Worm (Caenorhabditis elegans) whole organism, L4/young adult: Measurements from ENCODE around the gene nhr-122.

Experiments used
- W03F9.2 ChIP-seq: fragments of 150-350 bp; optimal IDR thresholded peaks from 2 replicates; lab custom pipeline; 2014; ENCODE audit warnings: missing biosample characterization, missing genetic modification characterization
- dao-5 ChIP-seq: sonication (generic microtip); optimal IDR thresholded peaks from 2 replicates; lab custom pipeline; 2016; ENCODE audit warnings: missing genotype, missing genetic modification characterization, moderate library complexity, missing compliant biosample characterization
- him-1 ChIP-seq: sonication (generic microtip); optimal IDR thresholded peaks from 2 replicates; lab custom pipeline; 2016; ENCODE audit warnings: missing genotype, missing genetic modification reagents, missing genetic modification characterization, missing compliant biosample characterization

DNA sequence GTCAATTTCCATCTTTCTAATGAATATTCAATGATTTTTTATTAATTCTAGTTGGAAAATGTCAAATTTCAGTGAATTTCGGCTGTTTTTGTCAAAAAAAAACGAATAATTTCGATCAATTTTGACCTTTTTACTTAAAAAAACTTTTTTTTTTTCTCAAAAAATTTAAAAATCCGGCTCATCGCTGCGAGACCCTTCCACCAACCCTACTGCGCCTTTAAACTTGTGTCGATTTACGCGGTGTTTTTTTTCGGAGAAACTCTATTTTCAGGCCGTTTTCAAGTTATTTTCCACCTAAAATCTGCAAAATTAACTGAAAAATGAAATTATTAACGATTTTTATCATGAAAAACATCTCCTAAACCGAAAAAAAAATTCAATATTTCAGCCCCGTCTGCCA lies 12.9 kb upstream of the nhr-122 start:
- no peak for TF ChIP-seq dao-5
- TF ChIP-seq him-1, result no peak
- TF ChIP-seq W03F9.2 (tag; lab: Kevin White, UChicago), result no peak
